Worm (Caenorhabditis elegans) whole organism, L3 larva: ENCODE measurements around the gene xtr-1.

Experiments used
- R02D3.7 ChIP-seq: fragments of 150-350 bp; optimal IDR thresholded peaks from 2 replicates; lab custom pipeline; 2014; ENCODE audit warnings: missing biosample characterization, missing genetic modification characterization
- ama-1 ChIP-seq: fragments of 150-350 bp; optimal IDR thresholded peaks from 2 replicates; lab custom pipeline; 2018
- ceh-16 ChIP-seq: sonication (generic microtip); optimal IDR thresholded peaks from 2 replicates; lab custom pipeline; 2017; ENCODE audit warnings: missing biosample characterization, missing genetic modification characterization
- ceh-82 ChIP-seq: fragments of 150-350 bp; optimal IDR thresholded peaks from 2 replicates; lab custom pipeline; 2014; ENCODE audit warnings: missing biosample characterization, missing genetic modification characterization
- elt-2 ChIP-seq: sonication (generic microtip); optimal IDR thresholded peaks from 2 replicates; lab custom pipeline; 2016; ENCODE audit warnings: missing genetic modification reagents, mild to moderate bottlenecking, missing genetic modification characterization, missing compliant biosample characterization
- elt-3 ChIP-seq, 3 experiments: fragments of 150-350 bp in 1 of 3; sonication (generic microtip) in 2 of 3; optimal IDR thresholded peaks; 2 replicates in 2 of 3; 4 replicates in 1 of 3; lab custom pipeline; 2014 to 2017; ENCODE audit warnings: missing biosample characterization in 3 of 3, missing genetic modification characterization in 3 of 3
- mml-1 ChIP-seq: fragments of 150-350 bp; sonication (generic microtip); optimal IDR thresholded peaks from 3 replicates; lab custom pipeline; 2014; ENCODE audit warnings: missing biosample characterization, missing genetic modification characterization
- nhr-12 ChIP-seq: fragments of 150-350 bp; optimal IDR thresholded peaks from 2 replicates; lab custom pipeline; 2014; ENCODE audit warnings: missing biosample characterization, missing genetic modification characterization
- nhr-23 ChIP-seq: fragments of 150-350 bp; optimal IDR thresholded peaks from 2 replicates; lab custom pipeline; 2014; ENCODE audit warnings: missing biosample characterization, missing genetic modification reagents, missing genetic modification characterization
- nhr-237 ChIP-seq: fragments of 150-350 bp; optimal IDR thresholded peaks from 2 replicates; lab custom pipeline; 2014; ENCODE audit warnings: missing biosample characterization, missing genetic modification characterization
- nhr-25 ChIP-seq: sonication (generic microtip); optimal IDR thresholded peaks from 2 replicates; lab custom pipeline; 2017; ENCODE audit warnings: missing biosample characterization, missing genetic modification characterization
- nhr-76 ChIP-seq: fragments of 150-350 bp; sonication (generic microtip); optimal IDR thresholded peaks from 5 replicates; lab custom pipeline; 2014; ENCODE audit warnings: missing biosample characterization, missing genetic modification characterization
- skn-1 ChIP-seq: fragments of 150-350 bp; optimal IDR thresholded peaks from 2 replicates; lab custom pipeline; 2014; ENCODE audit warnings: missing biosample characterization, missing genetic modification characterization
- snpc-4 ChIP-seq: fragments of 150-350 bp; optimal IDR thresholded peaks from 2 replicates; lab custom pipeline; 2014; ENCODE audit warnings: missing biosample characterization, missing genetic modification characterization

DNA sequence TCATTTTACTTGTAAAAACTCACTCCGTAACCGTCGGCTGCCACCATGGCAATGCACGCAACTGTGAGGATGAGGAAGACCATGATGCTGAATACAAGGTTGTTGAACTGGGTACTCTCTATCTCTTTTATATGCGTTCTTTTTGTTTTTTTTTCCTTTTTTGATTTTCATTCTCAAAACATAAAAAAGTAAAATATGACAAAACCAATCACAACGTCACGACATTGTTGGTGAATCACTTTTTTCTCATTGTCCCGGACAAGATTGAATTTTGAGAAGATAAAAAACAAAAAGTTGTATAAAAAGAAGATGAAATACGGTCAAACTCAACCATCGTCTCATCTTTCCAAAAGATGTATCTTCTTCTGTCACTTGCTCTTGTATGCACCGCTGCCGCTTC is 30.2 kb downstream of the xtr-1 start, which contains the start of the genes Y62H9A.5 and ule-5:
- TF ChIP-seq snpc-4 (no peak), nhr-76 (tag; lab: Kevin White, UChicago) (no peak), skn-1 (tag; lab: Kevin White, UChicago) (no peak), nhr-237 (tag; lab: Kevin White, UChicago) (no peak), mml-1 (tag; lab: Kevin White, UChicago) (no peak), nhr-12 (tag; lab: Kevin White, UChicago) (no peak), nhr-25 (tag; lab: Kevin White, UChicago) (no peak), R02D3.7 (tag; lab: Kevin White, UChicago) (no peak), nhr-23 (no peak), ceh-16 (no peak), ceh-82 (tag; lab: Kevin White, UChicago) (no peak), elt-3 (tag; optimal IDR thresholded peaks at IDR 0.05; lab: Kevin White, UChicago) (no peak), ama-1 (lab: Kevin White, UChicago) (no peak), elt-2 (tag; lab: Kevin White, UChicago) (no peak)
